Worm (Caenorhabditis elegans) whole organism, midembryonic: Measurements from ENCODE around the gene skp-1.

Source experiments
- flt-1 ChIP-seq: fragments of 200-800 bp; sonication (Bioruptor generic); IDR thresholded peaks from 2 replicates; pipeline ENCODE4 v1.3.6; 2022; ENCODE audit warnings: missing genetic modification characterization, missing compliant biosample characterization
- klf-2 ChIP-seq: fragments of 200-800 bp; sonication (Bioruptor generic); conservative IDR thresholded peaks from 2 replicates; pipeline ENCODE4 v1.3.6; 2022; ENCODE audit warnings: missing genetic modification reagents, missing genetic modification characterization, missing compliant biosample characterization
- ztf-29 ChIP-seq: fragments of 200-800 bp; sonication (Bioruptor generic); IDR thresholded peaks from 2 replicates; pipeline ENCODE4 v1.3.6; 2022; ENCODE audit warnings: missing genetic modification reagents, missing genetic modification characterization, missing compliant biosample characterization

- TF ChIP-seq flt-1 (no peak), klf-2 (GFP tag; lab: Robert Waterston, UW) (no peak), ztf-29 (GFP tag; lab: Robert Waterston, UW) (no peak)
Measured at ce11 chrV:11664875-11665384, 19.6 kb downstream of the skp-1 start, which contains the start of gene ceh-27.
